Fruit fly (Drosophila melanogaster): Measurements from ENCODE around the gene CG32264.

The CG32264 gene

dm6 chr3L:3818566-3819325, 12.5 kb upstream of the CG32264 start, which contains the start of gene enc:
TSS of gene enc (plus strand) at chr3L:3818679.
- no peak for TF ChIP-seq CG4496 (GFP tag; IDR thresholded peaks at IDR 0.05)
- TF ChIP-seq D1 (tag; optimal IDR thresholded peaks at IDR 0.05): peak; percentile 31

- peak; percentile 12 for TF ChIP-seq CG15710 (tag; optimal IDR thresholded peaks at IDR 0.05)
- TF ChIP-seq CG8159 (tag; optimal IDR thresholded peaks at IDR 0.05): peak; percentile 44
- TF ChIP-seq Pif1A (GFP tag; optimal IDR thresholded peaks at IDR 0.05): no peak
- no peak for TF ChIP-seq CG14655 (GFP tag; optimal IDR thresholded peaks at IDR 0.05)
- no peak for TF ChIP-seq D1 (tag; optimal IDR thresholded peaks at IDR 0.05)
- peak; percentile 80 for TF ChIP-seq EcR (GFP tag; optimal IDR thresholded peaks at IDR 0.05)
- TF ChIP-seq CG13204 (GFP tag; optimal IDR thresholded peaks at IDR 0.05): no peak
- TF ChIP-seq CG8301 (tag; optimal IDR thresholded peaks at IDR 0.05): peak; percentile 44
- TF ChIP-seq CG34367 (tag; optimal IDR thresholded peaks at IDR 0.05): peak; percentile 42
- peak; percentile 35 for TF ChIP-seq Snoo (tag; optimal IDR thresholded peaks at IDR 0.05)
- peak; percentile 84 for TF ChIP-seq gl (tag; optimal IDR thresholded peaks at IDR 0.05)
- peak; percentile 17; the same call in 1 of the 2 replicates for TF ChIP-seq Ets98B (GFP tag; IDR thresholded peaks at IDR 0.05)
- no peak for TF ChIP-seq fd96Ca (GFP tag; IDR thresholded peaks at IDR 0.05)
- peak; percentile 68; the same call in 2 of the 3 replicates for TF ChIP-seq CG4496 (GFP tag; IDR thresholded peaks at IDR 0.05)
- TF ChIP-seq CG12605 (GFP tag; IDR thresholded peaks at IDR 0.05): peak; percentile 56
- TF ChIP-seq CG10348 (GFP tag; IDR thresholded peaks at IDR 0.05): no peak
- TF ChIP-seq Pif1B (GFP tag; optimal IDR thresholded peaks at IDR 0.05): peak; percentile 69
- no peak for TF ChIP-seq CG9948 (tag; optimal IDR thresholded peaks at IDR 0.05)
- peak; percentile 37 for TF ChIP-seq CG17806 (tag; optimal IDR thresholded peaks at IDR 0.05)
- TF ChIP-seq rn (GFP tag; IDR thresholded peaks at IDR 0.05): no peak
- peak; percentile 18; the same call in 1 of the 2 replicates for TF ChIP-seq CG32121 (GFP tag; IDR thresholded peaks at IDR 0.05)
Measured at dm6 chr3L:3816772-3817483, 10.7 kb upstream of the CG32264 start.

dm6 chr3L:3816254-3816653, 10.0 kb upstream of the CG32264 start, which contains the start of gene Acp63F:
TSS of gene Acp63F (minus strand) at chr3L:3816354.
- TF ChIP-seq CG34367 (tag; optimal IDR thresholded peaks at IDR 0.05) (no peak), CG13204 (GFP tag; optimal IDR thresholded peaks at IDR 0.05) (no peak), fd96Ca (GFP tag; IDR thresholded peaks at IDR 0.05) (no peak), rn (GFP tag; IDR thresholded peaks at IDR 0.05) (no peak), Pif1A (GFP tag; optimal IDR thresholded peaks at IDR 0.05) (no peak), Ets98B (GFP tag; IDR thresholded peaks at IDR 0.05) (no peak), EcR (GFP tag; optimal IDR thresholded peaks at IDR 0.05) (no peak), D1 (tag; optimal IDR thresholded peaks at IDR 0.05) (no peak), CG10348 (GFP tag; IDR thresholded peaks at IDR 0.05) (no peak), CG17806 (tag; optimal IDR thresholded peaks at IDR 0.05) (no peak), CG15710 (tag; optimal IDR thresholded peaks at IDR 0.05) (no peak)

- TF ChIP-seq CG15710 (tag; optimal IDR thresholded peaks at IDR 0.05) (peak; percentile 1), CG9948 (tag; optimal IDR thresholded peaks at IDR 0.05) (no peak), gl (tag; optimal IDR thresholded peaks at IDR 0.05) (no peak), Snoo (tag; optimal IDR thresholded peaks at IDR 0.05) (no peak), EcR (GFP tag; optimal IDR thresholded peaks at IDR 0.05) (peak; percentile 44), CG10348 (GFP tag; IDR thresholded peaks at IDR 0.05) (no peak), CG12605 (GFP tag; IDR thresholded peaks at IDR 0.05) (no peak), CG32121 (GFP tag; IDR thresholded peaks at IDR 0.05) (peak; percentile 17; the same call in 1 of the 2 replicates), fd96Ca (GFP tag; IDR thresholded peaks at IDR 0.05) (peak; percentile 23; the same call in 2 of the 3 replicates), rn (GFP tag; IDR thresholded peaks at IDR 0.05) (no peak), D1 (tag; optimal IDR thresholded peaks at IDR 0.05) (no peak), CG13204 (GFP tag; optimal IDR thresholded peaks at IDR 0.05) (no peak), Ets98B (GFP tag; IDR thresholded peaks at IDR 0.05) (peak; percentile 61; the same call in 1 of the 2 replicates), CG17806 (tag; optimal IDR thresholded peaks at IDR 0.05) (no peak), CG8301 (tag; optimal IDR thresholded peaks at IDR 0.05) (peak; percentile 27), CG4496 (GFP tag; IDR thresholded peaks at IDR 0.05) (peak; percentile 67), CG8159 (tag; optimal IDR thresholded peaks at IDR 0.05) (peak; percentile 18), Pif1B (GFP tag; optimal IDR thresholded peaks at IDR 0.05) (no peak), Pif1A (GFP tag; optimal IDR thresholded peaks at IDR 0.05) (no peak), CG34367 (tag; optimal IDR thresholded peaks at IDR 0.05) (no peak), CG14655 (GFP tag; optimal IDR thresholded peaks at IDR 0.05) (no peak)
Measured at dm6 chr3L:3814010-3814833, 8.0 kb upstream of the CG32264 start, which contains the start of gene Scsalpha1. TSS of gene Scsalpha1 (plus strand) at chr3L:3814211.

- no peak for TF ChIP-seq CG14655 (GFP tag; optimal IDR thresholded peaks at IDR 0.05)
- no peak for TF ChIP-seq gl (tag; optimal IDR thresholded peaks at IDR 0.05)
- TF ChIP-seq CG13204 (GFP tag; optimal IDR thresholded peaks at IDR 0.05): no peak
- no peak for TF ChIP-seq CG17806 (tag; optimal IDR thresholded peaks at IDR 0.05)
- TF ChIP-seq CG15710 (tag; optimal IDR thresholded peaks at IDR 0.05): no peak
- TF ChIP-seq CG8301 (tag; optimal IDR thresholded peaks at IDR 0.05): no peak
- TF ChIP-seq Pif1B (GFP tag; optimal IDR thresholded peaks at IDR 0.05): no peak
- no peak for TF ChIP-seq Snoo (tag; optimal IDR thresholded peaks at IDR 0.05)
- TF ChIP-seq CG9948 (tag; optimal IDR thresholded peaks at IDR 0.05): no peak
Measured at dm6 chr3L:3811089-3811488, 4.8 kb upstream of the CG32264 start, which contains the start of the genes CG32263 and PIG-B. TSS of gene CG32263 (minus strand) at chr3L:3811114. TSS of gene PIG-B (plus strand) at chr3L:3811263.
